Worm (Caenorhabditis elegans) whole organism, early embryonic: ENCODE measurements around the gene fard-1.

ENCODE experiments used
- B0310.2 ChIP-seq: sonication (generic microtip); optimal IDR thresholded peaks from 2 replicates; lab custom pipeline; 2016; ENCODE audit warnings: mild to moderate bottlenecking, missing genetic modification characterization, missing compliant biosample characterization
- F13C5.2 ChIP-seq: sonication (generic microtip); optimal IDR thresholded peaks from 2 replicates; lab custom pipeline; 2017; ENCODE audit warnings: mild to moderate bottlenecking, missing genetic modification characterization, inconsistent platforms, missing compliant biosample characterization
- aly-1 ChIP-seq: sonication (generic microtip); optimal IDR thresholded peaks from 2 replicates; lab custom pipeline; 2016; ENCODE audit warnings: missing genetic modification characterization, missing compliant biosample characterization
- ama-1 ChIP-seq: fragments of 150-350 bp; optimal IDR thresholded peaks from 2 replicates; lab custom pipeline; 2014
- ceh-13 ChIP-seq: fragments of 200-800 bp; sonication (Bioruptor generic); optimal IDR thresholded peaks from 2 replicates; lab custom pipeline; 2018; ENCODE audit warnings: mild to moderate bottlenecking, missing genetic modification characterization, missing compliant biosample characterization
- ceh-36 ChIP-seq: sonication (generic microtip); optimal IDR thresholded peaks from 2 replicates; lab custom pipeline; 2016; ENCODE audit warnings: missing genetic modification characterization, inconsistent platforms, missing compliant biosample characterization
- flt-1 ChIP-seq: fragments of 200-800 bp; sonication (Bioruptor generic); IDR thresholded peaks from 2 replicates; pipeline ENCODE4 v1.3.6; 2022; ENCODE audit warnings: missing genetic modification characterization, missing compliant biosample characterization
- hmbx-1 ChIP-seq: sonication (generic microtip); optimal IDR thresholded peaks from 2 replicates; lab custom pipeline; 2016; ENCODE audit warnings: mild to moderate bottlenecking, missing genetic modification characterization, missing compliant biosample characterization
- hmg-4 ChIP-seq: fragments of 200-800 bp; sonication (Bioruptor generic); optimal IDR thresholded peaks from 2 replicates; lab custom pipeline; 2018; ENCODE audit warnings: mild to moderate bottlenecking, missing genetic modification characterization, missing compliant biosample characterization
- hnd-1 ChIP-seq: sonication (generic microtip); optimal IDR thresholded peaks from 2 replicates; lab custom pipeline; 2016; ENCODE audit warnings: missing genetic modification characterization, missing compliant biosample characterization
- scrt-1 ChIP-seq: fragments of 200-800 bp; sonication (Bioruptor generic); IDR thresholded peaks from 2 replicates; pipeline ENCODE4 v1.3.6; 2022; ENCODE audit warnings: missing genetic modification characterization, missing compliant biosample characterization
- sea-1 ChIP-seq: fragments of 200-800 bp; sonication (Bioruptor generic); conservative IDR thresholded peaks from 2 replicates; pipeline ENCODE4 v1.3.6; 2022; ENCODE audit warnings: missing genetic modification characterization, missing compliant biosample characterization
- tbx-37 ChIP-seq: fragments of 200-800 bp; sonication (Bioruptor generic); conservative IDR thresholded peaks from 2 replicates; pipeline ENCODE4 v1.3.6; 2022; ENCODE audit warnings: missing genetic modification reagents, missing genetic modification characterization, missing compliant biosample characterization
- tra-4 ChIP-seq: sonication (generic microtip); optimal IDR thresholded peaks from 2 replicates; lab custom pipeline; 2017; ENCODE audit warnings: missing genetic modification characterization, missing compliant biosample characterization

ce11 chrX:2925950-2926349 lies 7.2 kb upstream of the fard-1 start:
- no peak for TF ChIP-seq ama-1 (lab: Kevin White, UChicago)
- TF ChIP-seq ceh-36 (tag; lab: Kevin White, UChicago): no peak
- TF ChIP-seq tra-4: no peak
- no peak for TF ChIP-seq tbx-37 (GFP tag; lab: Robert Waterston, UW)
- no peak for TF ChIP-seq B0310.2 (tag; lab: Kevin White, UChicago)
- TF ChIP-seq F13C5.2 (tag; lab: Kevin White, UChicago): no peak
- TF ChIP-seq hmbx-1: no peak
- no peak for TF ChIP-seq sea-1 (GFP tag; lab: Robert Waterston, UW)
- no peak for TF ChIP-seq flt-1 (GFP tag; lab: Robert Waterston, UW)
- TF ChIP-seq ceh-13 (GFP tag; lab: Kevin White, UChicago): no peak
- TF ChIP-seq hmg-4 (GFP tag; lab: Kevin White, UChicago): no peak
- no peak for TF ChIP-seq aly-1
- no peak for TF ChIP-seq scrt-1 (GFP tag; lab: Robert Waterston, UW)
- TF ChIP-seq hnd-1 (tag; lab: Kevin White, UChicago): no peak
